Worm (Caenorhabditis elegans) whole organism, L4 larva: Measurements from ENCODE around the gene irld-18.
"Not testable (repeated sequence)": the region's sequence is repeated elsewhere in the genome, so short reads cannot be mapped to it uniquely, and the experiment has no call there.

Experiments
- F10B5.3 ChIP-seq: sonication (generic microtip); optimal IDR thresholded peaks from 2 replicates; lab custom pipeline; 2016; ENCODE audit warnings: mild to moderate bottlenecking, missing genetic modification characterization, missing compliant biosample characterization
- aly-2 ChIP-seq: sonication (generic microtip); optimal IDR thresholded peaks from 2 replicates; lab custom pipeline; 2018; ENCODE audit warnings: missing biosample characterization, missing genetic modification characterization
- egl-27 ChIP-seq: sonication (generic microtip); optimal IDR thresholded peaks from 3 replicates; lab custom pipeline; 2017; ENCODE audit warnings: missing biosample characterization, missing genetic modification reagents, missing genetic modification characterization
- fkh-10 ChIP-seq: fragments of 150-350 bp; optimal IDR thresholded peaks from 2 replicates; lab custom pipeline; 2014; ENCODE audit warnings: missing biosample characterization, missing genetic modification reagents, missing genetic modification characterization
- lin-39 ChIP-seq: fragments of 150-350 bp; optimal IDR thresholded peaks from 2 replicates; lab custom pipeline; 2014; ENCODE audit warnings: missing biosample characterization, missing genetic modification reagents, missing genetic modification characterization
- madf-5 ChIP-seq, 2 experiments: fragments of 200-800 bp; sonication (Bioruptor generic); IDR thresholded peaks; 2 replicates each; pipeline ENCODE4 v1.3.6; 2022; ENCODE audit warnings: missing compliant biosample characterization in 2 of 2, missing genetic modification characterization in 2 of 2
- mdt-29 ChIP-seq: fragments of 200-800 bp; sonication (Bioruptor generic); IDR thresholded peaks from 2 replicates; pipeline ENCODE4 v1.3.6; 2022; ENCODE audit warnings: missing genetic modification reagents, missing genetic modification characterization, missing compliant biosample characterization
- mep-1 ChIP-seq: fragments of 150-350 bp; sonication (generic microtip); optimal IDR thresholded peaks from 3 replicates; lab custom pipeline; 2014; ENCODE audit warnings: missing biosample characterization, missing genetic modification characterization
- skn-1 ChIP-seq: fragments of 150-350 bp; optimal IDR thresholded peaks from 2 replicates; lab custom pipeline; 2014; ENCODE audit warnings: missing biosample characterization, missing genetic modification characterization
- spr-3 ChIP-seq: fragments of 200-800 bp; sonication (Bioruptor generic); optimal IDR thresholded peaks from 2 replicates; lab custom pipeline; 2018; ENCODE audit warnings: mild to moderate bottlenecking, missing genetic modification characterization, missing compliant biosample characterization
- unc-62 ChIP-seq, 3 experiments: fragments of 150-350 bp in 1 of 3; sonication (generic microtip); optimal IDR thresholded peaks in 2 of 3; peaks in 1 of 3; 1 replicate in 1 of 3; 2 replicates in 2 of 3; lab custom pipeline; 2014 to 2017; ENCODE audit warnings: missing biosample characterization in 3 of 3, missing genetic modification characterization in 3 of 3, missing genetic modification reagents in 3 of 3, missing genotype in 1 of 3
- ztf-11 ChIP-seq: fragments of 150-350 bp; optimal IDR thresholded peaks from 2 replicates; lab custom pipeline; 2014; ENCODE audit warnings: missing biosample characterization, missing genetic modification characterization

ce11 chrIV:14551870-14552269 is 29.0 kb downstream of the irld-18 start, which contains the start of gene pals-30:
- not testable (repeated sequence) for TF ChIP-seq egl-27 (tag; lab: Kevin White, UChicago); ztf-11; skn-1 (tag; lab: Kevin White, UChicago); mep-1; aly-2 (tag; lab: Kevin White, UChicago); spr-3 (GFP tag; lab: Kevin White, UChicago); mdt-29 (GFP tag; lab: Robert Waterston, UW); F10B5.3; madf-5 (GFP tag; IDR thresholded peaks at IDR 0.05; lab: Robert Waterston, UW); lin-39; unc-62 (GFP tag; optimal IDR thresholded peaks at IDR 0.05 in 1 of 2; lab: Kevin White, UChicago); unc-62 (tag; optimal IDR thresholded peaks at IDR 0.05; lab: Kevin White, UChicago); fkh-10
